Worm (Caenorhabditis elegans) whole organism, L1 larva: ENCODE results near the gene F43C11.10.

Experiments
- lin-13 ChIP-seq: fragments of 150-350 bp; optimal IDR thresholded peaks from 2 replicates; lab custom pipeline; 2014; ENCODE audit warnings: missing biosample characterization, missing genetic modification reagents, missing genetic modification characterization
- lin-39 ChIP-seq: fragments of 150-350 bp; optimal IDR thresholded peaks from 2 replicates; lab custom pipeline; 2014; ENCODE audit warnings: missing biosample characterization, missing genetic modification reagents, missing genetic modification characterization
- ztf-4 ChIP-seq: fragments of 150-350 bp; optimal IDR thresholded peaks from 2 replicates; lab custom pipeline; 2014; ENCODE audit warnings: missing biosample characterization, missing genetic modification characterization

ce11 chrII:2324956-2325355 lies 27.5 kb downstream of the F43C11.10 start, which contains the start of gene ZK1240.11:
- TF ChIP-seq lin-39 (tag; lab: Kevin White, UChicago) (no peak), lin-13 (GFP tag; lab: Kevin White, UChicago) (no peak), ztf-4 (tag; lab: Kevin White, UChicago) (no peak)
